Worm (Caenorhabditis elegans): Measurements from ENCODE around the gene ttr-21.

- no peak for TF ChIP-seq ceh-82 (tag; optimal IDR thresholded peaks at IDR 0.05)
- no peak for TF ChIP-seq nhr-25 (tag; optimal IDR thresholded peaks at IDR 0.05; ENCODE audit: borderline replicate concordance, insufficient read depth)
- TF ChIP-seq jun-1 (tag; optimal IDR thresholded peaks at IDR 0.05): no peak
- no peak for TF ChIP-seq ama-1 (optimal IDR thresholded peaks at IDR 0.05)
- no peak for TF ChIP-seq hlh-30 (tag; optimal IDR thresholded peaks at IDR 0.05; ENCODE audit: insufficient read depth)
- no peak for TF ChIP-seq php-3 (GFP tag; IDR thresholded peaks at IDR 0.05)
- TF ChIP-seq zag-1 (tag; optimal IDR thresholded peaks at IDR 0.05): no peak
- TF ChIP-seq ceh-28 (tag; optimal IDR thresholded peaks at IDR 0.05): no peak
- no peak for TF ChIP-seq pqm-1 (tag; optimal IDR thresholded peaks at IDR 0.05)
- TF ChIP-seq nhr-77 (tag; optimal IDR thresholded peaks at IDR 0.05): no peak
- TF ChIP-seq fos-1 (tag; optimal IDR thresholded peaks at IDR 0.05): no peak
- TF ChIP-seq lsy-2 (tag; optimal IDR thresholded peaks at IDR 0.05): no peak
- no peak for TF ChIP-seq mep-1 (tag; optimal IDR thresholded peaks at IDR 0.05)
Measured at ce11 chrV:13873323-13873722, 19.1 kb upstream of the ttr-21 start.

Data from whole organism, L4 larva.